Worm (Caenorhabditis elegans) whole organism, L4/young adult: ENCODE data around the gene mrpl-2.

ENCODE experiments used
- W03F9.2 ChIP-seq: fragments of 150-350 bp; optimal IDR thresholded peaks from 2 replicates; lab custom pipeline; 2014; ENCODE audit warnings: missing biosample characterization, missing genetic modification characterization
- him-1 ChIP-seq: sonication (generic microtip); optimal IDR thresholded peaks from 2 replicates; lab custom pipeline; 2016; ENCODE audit warnings: missing genotype, missing genetic modification reagents, missing genetic modification characterization, missing compliant biosample characterization

DNA sequence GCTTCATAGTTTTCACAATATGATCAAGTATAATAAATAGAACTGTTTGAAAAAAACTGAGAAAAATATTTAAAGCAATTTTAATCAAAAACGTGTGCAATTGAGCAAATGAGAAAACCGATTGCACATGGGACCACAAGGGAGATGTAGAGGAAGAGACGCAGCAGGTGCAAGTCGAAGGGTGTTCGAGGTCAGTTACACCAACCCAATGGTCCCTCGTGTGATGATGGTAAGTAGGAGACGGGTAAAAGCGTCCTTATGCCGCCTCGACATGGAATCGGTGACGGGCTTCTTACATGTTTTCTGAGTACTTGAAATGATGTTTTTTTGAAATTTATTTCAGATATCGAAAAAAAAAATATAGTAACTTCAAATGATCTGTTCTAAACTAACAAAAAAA is 44.9 kb upstream of the mrpl-2 start, which contains the start of gene Y55F3C.9:
- no peak for TF ChIP-seq him-1 (tag; lab: Kevin White, UChicago)
- no peak for TF ChIP-seq W03F9.2
